Worm (Caenorhabditis elegans) whole organism, L4 larva: ENCODE results near the gene C14B1.2.

Source experiments
- T26A8.4 ChIP-seq: fragments of 200-800 bp; sonication (Bioruptor generic); IDR thresholded peaks from 2 replicates; pipeline ENCODE4 v1.3.6; 2022; ENCODE audit warnings: missing genetic modification characterization, missing compliant biosample characterization
- aly-2 ChIP-seq: sonication (generic microtip); optimal IDR thresholded peaks from 2 replicates; lab custom pipeline; 2018; ENCODE audit warnings: missing biosample characterization, missing genetic modification characterization
- ces-1 ChIP-seq: fragments of 150-350 bp; sonication (generic microtip); optimal IDR thresholded peaks from 4 replicates; lab custom pipeline; 2014; ENCODE audit warnings: missing biosample characterization, missing genetic modification reagents, missing genetic modification characterization
- egl-27 ChIP-seq: sonication (generic microtip); optimal IDR thresholded peaks from 3 replicates; lab custom pipeline; 2017; ENCODE audit warnings: missing biosample characterization, missing genetic modification reagents, missing genetic modification characterization
- jun-1 ChIP-seq: fragments of 150-350 bp; optimal IDR thresholded peaks from 2 replicates; lab custom pipeline; 2014; ENCODE audit warnings: missing biosample characterization, missing genetic modification reagents, missing genetic modification characterization
- lin-39 ChIP-seq: fragments of 150-350 bp; optimal IDR thresholded peaks from 2 replicates; lab custom pipeline; 2014; ENCODE audit warnings: missing biosample characterization, missing genetic modification reagents, missing genetic modification characterization
- nhr-28 ChIP-seq: fragments of 150-350 bp; optimal IDR thresholded peaks from 2 replicates; lab custom pipeline; 2014; ENCODE audit warnings: missing biosample characterization, missing genetic modification characterization
- pqm-1 ChIP-seq: sonication (generic microtip); optimal IDR thresholded peaks from 2 replicates; lab custom pipeline; 2017; ENCODE audit warnings: missing biosample characterization, missing genetic modification characterization
- skn-1 ChIP-seq: fragments of 150-350 bp; optimal IDR thresholded peaks from 2 replicates; lab custom pipeline; 2014; ENCODE audit warnings: missing biosample characterization, missing genetic modification characterization
- spr-1 ChIP-seq: sonication (generic microtip); optimal IDR thresholded peaks from 2 replicates; lab custom pipeline; 2016; ENCODE audit warnings: mild to moderate bottlenecking, missing genetic modification characterization, missing compliant biosample characterization

DNA sequence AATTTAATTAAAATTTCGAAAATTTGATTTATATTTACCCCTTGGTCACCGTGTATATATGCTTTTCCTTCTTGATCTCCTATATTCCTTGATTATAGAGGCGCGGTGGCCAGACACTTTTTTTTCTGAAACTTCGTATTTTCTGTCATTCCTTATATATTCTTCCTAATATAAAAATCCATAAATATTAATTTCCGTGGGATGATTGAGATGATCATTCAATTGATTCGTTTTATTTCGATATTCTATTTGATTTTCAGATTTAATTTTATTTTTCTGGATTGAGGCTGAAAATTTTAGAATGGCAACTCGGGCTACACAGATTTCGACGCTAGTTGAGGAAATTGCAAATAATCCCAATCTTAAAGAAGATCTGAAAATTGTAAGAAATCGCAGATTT, 4.5 kb downstream of the C14B1.2 start, which contains the start of gene dph-1:
- no peak for TF ChIP-seq egl-27 (tag; lab: Kevin White, UChicago)
- TF ChIP-seq aly-2 (tag; lab: Kevin White, UChicago): no peak
- no peak for TF ChIP-seq skn-1
- no peak for TF ChIP-seq pqm-1
- no peak for TF ChIP-seq nhr-28 (tag; lab: Kevin White, UChicago)
- TF ChIP-seq jun-1 (tag; lab: Kevin White, UChicago): no peak
- TF ChIP-seq spr-1 (tag; lab: Kevin White, UChicago): no peak
- no peak for TF ChIP-seq ces-1 (GFP tag; lab: Kevin White, UChicago)
- TF ChIP-seq lin-39 (tag; lab: Kevin White, UChicago): no peak
- TF ChIP-seq T26A8.4 (GFP tag; lab: Robert Waterston, UW): no peak
